Worm (Caenorhabditis elegans) whole organism, early embryonic: ENCODE measurements around the gene C16C8.18.

Experiments
- B0310.2 ChIP-seq: sonication (generic microtip); optimal IDR thresholded peaks from 2 replicates; lab custom pipeline; 2016; ENCODE audit warnings: mild to moderate bottlenecking, missing genetic modification characterization, missing compliant biosample characterization
- F13C5.2 ChIP-seq: sonication (generic microtip); optimal IDR thresholded peaks from 2 replicates; lab custom pipeline; 2017; ENCODE audit warnings: mild to moderate bottlenecking, missing genetic modification characterization, inconsistent platforms, missing compliant biosample characterization
- aly-1 ChIP-seq: sonication (generic microtip); optimal IDR thresholded peaks from 2 replicates; lab custom pipeline; 2016; ENCODE audit warnings: missing genetic modification characterization, missing compliant biosample characterization
- ama-1 ChIP-seq: fragments of 150-350 bp; optimal IDR thresholded peaks from 2 replicates; lab custom pipeline; 2014
- ceh-13 ChIP-seq: fragments of 200-800 bp; sonication (Bioruptor generic); optimal IDR thresholded peaks from 2 replicates; lab custom pipeline; 2018; ENCODE audit warnings: mild to moderate bottlenecking, missing genetic modification characterization, missing compliant biosample characterization
- ceh-36 ChIP-seq: sonication (generic microtip); optimal IDR thresholded peaks from 2 replicates; lab custom pipeline; 2016; ENCODE audit warnings: missing genetic modification characterization, inconsistent platforms, missing compliant biosample characterization
- ets-7 ChIP-seq: sonication (generic microtip); optimal IDR thresholded peaks from 2 replicates; lab custom pipeline; 2016; ENCODE audit warnings: missing genotype, missing genetic modification characterization, missing compliant biosample characterization
- flt-1 ChIP-seq: fragments of 200-800 bp; sonication (Bioruptor generic); IDR thresholded peaks from 2 replicates; pipeline ENCODE4 v1.3.6; 2022; ENCODE audit warnings: missing genetic modification characterization, missing compliant biosample characterization
- hmbx-1 ChIP-seq: sonication (generic microtip); optimal IDR thresholded peaks from 2 replicates; lab custom pipeline; 2016; ENCODE audit warnings: mild to moderate bottlenecking, missing genetic modification characterization, missing compliant biosample characterization
- hmg-4 ChIP-seq: fragments of 200-800 bp; sonication (Bioruptor generic); optimal IDR thresholded peaks from 2 replicates; lab custom pipeline; 2018; ENCODE audit warnings: mild to moderate bottlenecking, missing genetic modification characterization, missing compliant biosample characterization
- hnd-1 ChIP-seq: sonication (generic microtip); optimal IDR thresholded peaks from 2 replicates; lab custom pipeline; 2016; ENCODE audit warnings: missing genetic modification characterization, missing compliant biosample characterization
- pes-1 ChIP-seq: fragments of 200-800 bp; sonication (Bioruptor generic); IDR thresholded peaks from 2 replicates; pipeline ENCODE4 v1.3.6; 2022; ENCODE audit warnings: missing genetic modification reagents, missing genetic modification characterization, missing compliant biosample characterization
- scrt-1 ChIP-seq: fragments of 200-800 bp; sonication (Bioruptor generic); IDR thresholded peaks from 2 replicates; pipeline ENCODE4 v1.3.6; 2022; ENCODE audit warnings: missing genetic modification characterization, missing compliant biosample characterization
- sea-1 ChIP-seq: fragments of 200-800 bp; sonication (Bioruptor generic); conservative IDR thresholded peaks from 2 replicates; pipeline ENCODE4 v1.3.6; 2022; ENCODE audit warnings: missing genetic modification characterization, missing compliant biosample characterization
- tbx-11 ChIP-seq: fragments of 200-800 bp; sonication (Bioruptor generic); IDR thresholded peaks from 2 replicates; pipeline ENCODE4 v1.3.6; 2022; ENCODE audit warnings: missing genetic modification characterization, missing compliant biosample characterization
- tbx-37 ChIP-seq: fragments of 200-800 bp; sonication (Bioruptor generic); conservative IDR thresholded peaks from 2 replicates; pipeline ENCODE4 v1.3.6; 2022; ENCODE audit warnings: missing genetic modification reagents, missing genetic modification characterization, missing compliant biosample characterization
- tra-4 ChIP-seq: sonication (generic microtip); optimal IDR thresholded peaks from 2 replicates; lab custom pipeline; 2017; ENCODE audit warnings: missing genetic modification characterization, missing compliant biosample characterization

Gene C16C8.18

DNA sequence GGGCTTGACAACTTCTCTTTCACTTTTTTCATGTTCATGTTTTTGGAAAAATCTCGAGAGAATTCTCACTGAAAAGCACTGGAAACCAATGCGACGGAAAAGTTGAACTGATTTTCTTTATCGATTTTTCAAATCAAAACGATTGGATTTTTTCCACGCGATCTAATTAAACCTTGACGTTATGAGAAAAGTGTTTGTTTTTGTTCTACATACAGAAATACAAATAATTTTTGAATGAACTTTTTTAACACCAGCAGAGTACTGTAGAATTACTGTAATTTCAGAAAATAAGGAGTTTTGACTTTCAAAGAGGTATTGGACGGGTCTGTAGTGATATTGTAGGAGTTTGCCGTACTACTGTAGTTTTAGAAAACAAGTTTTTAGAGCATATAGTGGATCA lies 26.6 kb upstream of the C16C8.18 start, which contains the start of gene nep-10:
nep-10 (minus strand) TSS at position 101 of the 400 bp plus-strand sequence.
- TF ChIP-seq sea-1 (GFP tag; lab: Robert Waterston, UW) (no peak), scrt-1 (GFP tag; lab: Robert Waterston, UW) (no peak), ceh-13 (no peak), hmbx-1 (tag; lab: Kevin White, UChicago) (no peak), pes-1 (no peak), ets-7 (tag; lab: Kevin White, UChicago) (no peak), flt-1 (GFP tag; lab: Robert Waterston, UW) (no peak)

ce11 chrII:3403535-3403934 lies 26.0 kb upstream of the C16C8.18 start, which contains the start of gene nep-8:
nep-8 (plus strand) TSS chrII:3403835.
- TF ChIP-seq ceh-36 (tag; lab: Kevin White, UChicago): no peak
- TF ChIP-seq tra-4 (tag; lab: Kevin White, UChicago): no peak
- TF ChIP-seq ets-7 (tag; lab: Kevin White, UChicago): no peak
- TF ChIP-seq aly-1 (tag; lab: Kevin White, UChicago): no peak
- TF ChIP-seq tbx-11 (GFP tag; lab: Robert Waterston, UW): no peak
- TF ChIP-seq ama-1 (lab: Kevin White, UChicago): no peak
- no peak for TF ChIP-seq pes-1
- TF ChIP-seq B0310.2 (tag; lab: Kevin White, UChicago): no peak
- TF ChIP-seq F13C5.2 (tag; lab: Kevin White, UChicago): no peak
- TF ChIP-seq tbx-37 (GFP tag; lab: Robert Waterston, UW): no peak
- TF ChIP-seq ceh-13: no peak
- TF ChIP-seq hnd-1 (tag; lab: Kevin White, UChicago): no peak
- TF ChIP-seq flt-1 (GFP tag; lab: Robert Waterston, UW): no peak

DNA sequence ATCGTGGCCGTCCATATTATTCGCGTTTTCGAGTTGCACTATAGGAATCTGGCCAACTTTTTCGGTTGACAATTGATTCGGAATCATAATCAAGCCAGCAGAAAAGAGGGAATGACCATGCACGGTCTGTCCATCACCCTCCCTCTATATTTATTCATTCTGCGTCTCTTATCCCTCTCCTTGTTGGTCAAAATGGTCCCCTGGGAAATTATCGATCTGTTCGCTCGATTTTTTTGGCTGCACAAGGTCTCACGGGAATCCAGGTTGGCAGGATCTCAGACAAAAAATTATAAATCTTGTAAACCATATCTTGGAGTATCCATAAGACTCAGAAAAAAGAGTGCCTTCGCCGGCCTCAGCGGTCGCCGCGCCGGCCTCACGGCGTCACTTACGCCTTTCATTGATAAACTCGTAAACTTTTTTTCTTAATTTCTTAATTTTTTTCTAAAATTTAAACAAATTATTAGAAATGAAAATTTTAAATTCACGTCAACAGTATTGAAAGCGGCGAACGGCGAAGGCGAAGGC lies 15.1 kb upstream of the C16C8.18 start, which contains the start of the genes F18A12.7 and F18A12.2:
F18A12.7 (minus strand) TSS at position 101 of the 528 bp plus-strand sequence.
F18A12.2 (plus strand) TSS at position 478 of the 528 bp plus-strand sequence.
- TF ChIP-seq sea-1 (GFP tag; lab: Robert Waterston, UW) (no peak), pes-1 (no peak), B0310.2 (tag; lab: Kevin White, UChicago) (no peak)

DNA sequence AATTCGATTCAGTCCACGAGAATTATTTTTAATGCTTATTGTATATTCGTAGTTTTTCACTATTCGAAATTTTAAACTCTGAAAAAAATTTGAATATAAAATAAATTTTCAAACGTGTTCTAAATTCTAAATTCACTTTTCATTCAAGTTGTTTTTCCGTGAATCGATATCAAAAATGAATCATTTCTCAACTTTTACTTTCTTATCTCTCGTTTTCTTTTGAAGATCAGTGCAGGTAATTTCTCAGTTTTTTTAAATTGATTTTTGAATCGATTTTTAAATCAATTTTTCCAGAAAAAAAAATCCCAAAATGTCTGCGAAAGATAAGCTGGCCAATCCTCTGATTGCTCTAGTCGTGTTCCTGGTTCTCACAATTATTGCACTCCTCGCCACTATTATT lies 13.0 kb upstream of the C16C8.18 start, which contains the start of gene nep-6:
nep-6 (plus strand) TSS at position 301 of the 400 bp plus-strand sequence.
- TF ChIP-seq F13C5.2 (tag; lab: Kevin White, UChicago) (no peak), sea-1 (GFP tag; lab: Robert Waterston, UW) (no peak), ama-1 (lab: Kevin White, UChicago) (no peak), tra-4 (tag; lab: Kevin White, UChicago) (no peak), B0310.2 (tag; lab: Kevin White, UChicago) (no peak), ets-7 (tag; lab: Kevin White, UChicago) (no peak), ceh-13 (no peak), hmg-4 (no peak), hmbx-1 (tag; lab: Kevin White, UChicago) (no peak)

DNA sequence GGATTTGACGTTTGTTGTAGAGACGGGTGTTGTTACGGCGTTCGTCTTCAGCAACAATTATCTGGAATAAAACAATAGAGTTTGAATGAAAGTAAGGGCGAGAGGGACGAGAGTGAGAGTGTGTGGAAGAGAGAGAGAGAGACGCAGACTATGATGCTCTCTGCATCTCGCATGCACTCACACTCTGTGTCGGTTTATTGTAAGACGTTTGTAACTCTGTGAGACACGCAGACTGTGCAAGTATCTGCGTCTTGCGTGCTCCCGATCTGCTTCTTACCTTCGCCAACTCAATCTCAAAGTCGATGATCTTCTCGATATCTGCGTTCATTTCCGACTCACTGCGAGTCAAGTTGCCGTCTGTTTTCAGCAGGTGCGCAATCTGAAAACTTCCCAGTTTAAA lies 6.6 kb upstream of the C16C8.18 start:
- TF ChIP-seq hnd-1 (tag; lab: Kevin White, UChicago) (no peak), aly-1 (tag; lab: Kevin White, UChicago) (no peak), ceh-36 (tag; lab: Kevin White, UChicago) (no peak), sea-1 (GFP tag; lab: Robert Waterston, UW) (no peak), hmg-4 (no peak), B0310.2 (tag; lab: Kevin White, UChicago) (no peak), scrt-1 (GFP tag; lab: Robert Waterston, UW) (no peak), F13C5.2 (tag; lab: Kevin White, UChicago) (no peak), hmbx-1 (tag; lab: Kevin White, UChicago) (no peak), pes-1 (no peak), tbx-11 (GFP tag; lab: Robert Waterston, UW) (no peak), ceh-13 (no peak), tbx-37 (GFP tag; lab: Robert Waterston, UW) (no peak), tra-4 (tag; lab: Kevin White, UChicago) (no peak), flt-1 (GFP tag; lab: Robert Waterston, UW) (no peak), ama-1 (lab: Kevin White, UChicago) (no peak), ets-7 (tag; lab: Kevin White, UChicago) (no peak)

DNA sequence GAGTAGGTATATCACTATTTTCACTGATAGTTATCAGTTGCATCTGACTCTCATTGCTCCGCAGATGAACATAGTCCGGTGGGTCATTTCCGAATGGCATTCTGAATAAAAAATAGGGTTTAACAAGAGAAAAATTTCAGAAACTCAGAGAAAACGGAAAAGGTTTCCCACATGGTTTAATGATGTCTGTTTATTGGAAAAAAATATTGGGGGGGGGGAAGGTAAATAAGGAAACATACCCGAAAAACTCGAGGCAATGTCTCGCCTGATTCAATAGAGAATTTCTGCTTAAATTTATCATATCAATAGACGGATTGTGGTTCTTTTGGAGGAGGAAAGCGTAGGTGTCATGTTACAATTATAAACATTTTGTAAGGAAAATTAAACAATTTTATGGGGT lies 4.1 kb upstream of the C16C8.18 start, which contains the start of gene nep-11:
nep-11 (minus strand) TSS at position 101 of the 400 bp plus-strand sequence.
- no peak for TF ChIP-seq ets-7 (tag; lab: Kevin White, UChicago)
- TF ChIP-seq tbx-37 (GFP tag; lab: Robert Waterston, UW): no peak
- no peak for TF ChIP-seq ceh-13
- TF ChIP-seq sea-1 (GFP tag; lab: Robert Waterston, UW): no peak
- no peak for TF ChIP-seq flt-1 (GFP tag; lab: Robert Waterston, UW)
- TF ChIP-seq hmg-4: no peak
- no peak for TF ChIP-seq B0310.2 (tag; lab: Kevin White, UChicago)

DNA sequence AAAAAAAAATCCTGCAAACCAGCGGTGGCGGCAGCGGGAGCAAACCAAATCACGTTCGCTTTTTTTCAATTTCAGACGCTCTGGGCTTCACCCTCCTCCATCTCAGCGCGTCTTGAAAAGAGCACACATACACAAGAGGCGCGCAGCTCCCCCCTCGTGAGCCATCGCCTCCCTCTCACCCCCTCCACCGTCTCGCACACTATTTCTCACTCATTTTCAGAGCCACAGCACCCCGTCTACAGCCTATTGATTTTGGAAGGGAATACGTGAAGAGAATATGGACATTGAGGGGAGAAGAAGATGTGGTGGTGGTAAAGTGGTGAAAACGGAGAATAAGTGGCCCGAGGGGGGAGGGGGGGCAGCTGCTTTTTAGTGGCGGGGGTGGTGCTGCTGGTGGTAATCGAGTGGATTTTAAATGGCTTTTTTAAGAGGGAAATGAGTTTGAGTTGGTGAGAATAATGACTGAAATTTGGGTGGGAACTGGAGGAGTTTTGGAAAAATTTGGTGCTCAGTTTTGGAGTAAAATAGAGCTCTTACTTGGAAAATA lies 1.3 kb upstream of the C16C8.18 start:
- no peak for TF ChIP-seq hmbx-1 (tag; lab: Kevin White, UChicago)
- no peak for TF ChIP-seq flt-1 (GFP tag; lab: Robert Waterston, UW)
- no peak for TF ChIP-seq ceh-13
- no peak for TF ChIP-seq tra-4 (tag; lab: Kevin White, UChicago)
- TF ChIP-seq F13C5.2 (tag; lab: Kevin White, UChicago): no peak
- TF ChIP-seq tbx-37 (GFP tag; lab: Robert Waterston, UW): no peak
- no peak for TF ChIP-seq tbx-11 (GFP tag; lab: Robert Waterston, UW)
- no peak for TF ChIP-seq ama-1 (lab: Kevin White, UChicago)
- TF ChIP-seq hmg-4: no peak
- no peak for TF ChIP-seq scrt-1 (GFP tag; lab: Robert Waterston, UW)
- no peak for TF ChIP-seq hnd-1 (tag; lab: Kevin White, UChicago)
- TF ChIP-seq B0310.2 (tag; lab: Kevin White, UChicago): no peak
- TF ChIP-seq sea-1 (GFP tag; lab: Robert Waterston, UW): no peak
- TF ChIP-seq aly-1 (tag; lab: Kevin White, UChicago): no peak
- TF ChIP-seq ceh-36 (tag; lab: Kevin White, UChicago): no peak
- TF ChIP-seq pes-1: no peak
- TF ChIP-seq ets-7 (tag; lab: Kevin White, UChicago): no peak
